Fruit fly (Drosophila melanogaster): ENCODE measurements around the gene zye.

The zye gene

dm6 chr3L:20376564-20376920, 36.9 kb upstream of the zye start:
- TF ChIP-seq rn (GFP tag; IDR thresholded peaks at IDR 0.05) (no peak), EcR (GFP tag; optimal IDR thresholded peaks at IDR 0.05) (peak; percentile 12)

- TF ChIP-seq CG12605 (GFP tag; IDR thresholded peaks at IDR 0.05) (no peak), CG34367 (tag; optimal IDR thresholded peaks at IDR 0.05) (no peak), CG14655 (GFP tag; optimal IDR thresholded peaks at IDR 0.05) (no peak), CG10348 (GFP tag; IDR thresholded peaks at IDR 0.05) (no peak), gl (tag; optimal IDR thresholded peaks at IDR 0.05) (no peak), Pif1A (GFP tag; optimal IDR thresholded peaks at IDR 0.05) (no peak), fd96Ca (GFP tag; IDR thresholded peaks at IDR 0.05) (no peak)
Observed at dm6 chr3L:20379496-20379895, 33.9 kb upstream of the zye start.

- TF ChIP-seq CG14655 (GFP tag; optimal IDR thresholded peaks at IDR 0.05), result no peak
- peak; percentile 36 for TF ChIP-seq CG34367 (tag; optimal IDR thresholded peaks at IDR 0.05)
- TF ChIP-seq CG8301 (tag; optimal IDR thresholded peaks at IDR 0.05), result peak; percentile 59
- TF ChIP-seq CG8159 (tag; optimal IDR thresholded peaks at IDR 0.05), result peak; percentile 75
- peak; percentile 61 for TF ChIP-seq CG9948 (tag; optimal IDR thresholded peaks at IDR 0.05)
- TF ChIP-seq D1 (tag; optimal IDR thresholded peaks at IDR 0.05), result peak; percentile 68
- no peak for TF ChIP-seq rn (GFP tag; IDR thresholded peaks at IDR 0.05)
- peak; percentile 57 for TF ChIP-seq CG17806 (tag; optimal IDR thresholded peaks at IDR 0.05)
- peak; percentile 5 for TF ChIP-seq Pif1B (GFP tag; optimal IDR thresholded peaks at IDR 0.05)
- TF ChIP-seq CG32121 (GFP tag; IDR thresholded peaks at IDR 0.05), result peak; percentile 49; the same call in 1 of the 2 replicates
- peak; percentile 69 for TF ChIP-seq CG15710 (tag; optimal IDR thresholded peaks at IDR 0.05)
- no peak for TF ChIP-seq EcR (GFP tag; optimal IDR thresholded peaks at IDR 0.05)
- no peak for TF ChIP-seq CG10348 (GFP tag; IDR thresholded peaks at IDR 0.05)
- 0 out of 3 replicates have a peak, but pooled peaks have one; percentile 55 for TF ChIP-seq CG4496 (GFP tag; IDR thresholded peaks at IDR 0.05)
- TF ChIP-seq Snoo (tag; optimal IDR thresholded peaks at IDR 0.05), result peak; percentile 64
Observed at dm6 chr3L:20384086-20384810, 29.2 kb upstream of the zye start, which contains the start of the genes CG5498 and fbl. TSS of gene CG5498 (minus strand) at chr3L:20384109. TSS of gene fbl (plus strand) at chr3L:20384429.

DNA sequence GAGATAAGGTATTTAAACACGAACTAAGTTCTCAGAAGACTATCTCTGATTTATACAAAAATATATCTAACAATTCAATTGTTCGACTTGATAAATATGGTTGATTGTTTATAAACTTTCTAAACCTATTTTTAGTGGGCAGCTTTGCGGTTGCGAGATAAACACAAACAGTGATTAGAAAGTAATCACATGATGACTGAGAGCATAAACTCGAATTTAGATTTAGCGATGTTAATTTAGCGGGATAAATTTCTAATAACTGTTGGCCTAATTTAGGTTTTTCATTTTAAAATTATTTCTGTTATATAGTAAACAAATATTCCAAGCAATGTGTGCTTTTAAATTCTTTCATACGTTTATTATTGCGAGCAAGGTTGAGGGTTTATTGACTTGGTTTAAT, 28.4 kb upstream of the zye start:
- TF ChIP-seq CG12605 (GFP tag; IDR thresholded peaks at IDR 0.05), result no peak
- no peak for TF ChIP-seq CG8159 (tag; optimal IDR thresholded peaks at IDR 0.05)
- no peak for TF ChIP-seq CG17806 (tag; optimal IDR thresholded peaks at IDR 0.05)
- no peak for TF ChIP-seq CG10348 (GFP tag; IDR thresholded peaks at IDR 0.05)
- TF ChIP-seq CG8301 (tag; optimal IDR thresholded peaks at IDR 0.05), result no peak
- TF ChIP-seq CG9948 (tag; optimal IDR thresholded peaks at IDR 0.05), result no peak
- TF ChIP-seq CG32121 (GFP tag; IDR thresholded peaks at IDR 0.05), result no peak

- peak; percentile 15 for TF ChIP-seq EcR (GFP tag; optimal IDR thresholded peaks at IDR 0.05)
- no peak for TF ChIP-seq Ets98B (GFP tag; IDR thresholded peaks at IDR 0.05)
Observed at dm6 chr3L:20385408-20385807, 28.0 kb upstream of the zye start.

- TF ChIP-seq CG15710 (tag; optimal IDR thresholded peaks at IDR 0.05) (no peak), Snoo (tag; optimal IDR thresholded peaks at IDR 0.05) (no peak), CG9948 (tag; optimal IDR thresholded peaks at IDR 0.05) (no peak), CG32121 (GFP tag; IDR thresholded peaks at IDR 0.05) (no peak), CG17806 (tag; optimal IDR thresholded peaks at IDR 0.05) (no peak), EcR (GFP tag; optimal IDR thresholded peaks at IDR 0.05) (peak; percentile 57), fd96Ca (GFP tag; IDR thresholded peaks at IDR 0.05) (no peak), CG13204 (GFP tag; optimal IDR thresholded peaks at IDR 0.05) (peak; percentile 87)
Observed at dm6 chr3L:20385969-20386370, 27.4 kb upstream of the zye start.

DNA sequence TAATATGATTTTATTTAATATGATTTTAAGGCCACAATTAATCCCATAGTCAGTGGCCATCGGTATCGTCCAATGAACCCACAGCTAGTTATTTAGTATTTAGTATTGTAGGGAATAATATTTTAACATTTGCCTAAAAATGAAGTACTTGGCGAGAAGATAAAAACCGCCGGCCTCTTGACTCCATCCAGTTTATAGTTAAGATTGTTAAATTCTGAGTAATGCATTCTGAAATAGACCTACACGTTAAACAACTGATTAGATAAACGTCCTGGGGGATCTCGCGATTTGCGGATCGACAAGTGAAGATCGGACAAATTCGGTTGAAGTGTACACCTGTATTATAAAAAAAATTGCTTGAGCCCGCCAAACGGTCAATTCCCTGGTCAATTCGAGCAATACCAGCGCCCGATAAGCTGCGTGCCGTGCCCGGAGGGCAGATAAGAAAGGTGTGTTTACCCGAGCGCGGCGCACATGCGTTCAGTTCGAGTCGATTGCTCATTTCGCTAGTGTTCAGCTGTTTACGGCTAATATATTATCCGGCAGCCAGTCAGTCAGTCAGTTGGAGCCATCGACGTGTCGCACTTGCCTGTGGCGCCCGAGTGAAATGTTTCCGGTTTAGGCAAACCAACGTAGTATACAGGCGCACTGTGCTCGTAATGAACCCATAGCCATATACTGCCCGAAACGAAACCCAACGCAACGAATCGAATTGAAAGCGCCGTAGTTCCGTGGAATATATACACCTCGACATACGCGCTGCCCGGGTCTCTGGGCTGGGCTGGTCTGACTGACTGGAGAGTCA, 26.2 kb upstream of the zye start:
- TF ChIP-seq CG32121 (GFP tag; IDR thresholded peaks at IDR 0.05), result peak; percentile 36; the same call in 1 of the 2 replicates
- TF ChIP-seq CG12605 (GFP tag; IDR thresholded peaks at IDR 0.05), result no peak
- TF ChIP-seq D1 (tag; optimal IDR thresholded peaks at IDR 0.05), result no peak
- no peak for TF ChIP-seq CG17806 (tag; optimal IDR thresholded peaks at IDR 0.05)
- TF ChIP-seq EcR (GFP tag; optimal IDR thresholded peaks at IDR 0.05), result peak; percentile 18
